Worm (Caenorhabditis elegans) whole organism, mixed stage, embryonic: ENCODE results near the gene R31.2.

Experiments used
- elt-1 ChIP-seq: sonication (generic microtip); optimal IDR thresholded peaks from 2 replicates; lab custom pipeline; 2017; ENCODE audit warnings: missing genetic modification characterization, mild to moderate bottlenecking, missing compliant biosample characterization, antibody characterized with exemption, moderate library complexity, borderline replicate concordance; ENCODE audit not compliant: insufficient read depth
- elt-3 ChIP-seq: fragments of 150-350 bp; optimal IDR thresholded peaks from 2 replicates; lab custom pipeline; 2014; ENCODE audit warnings: missing biosample characterization, missing genetic modification characterization
- nhr-12 ChIP-seq: fragments of 150-350 bp; optimal IDR thresholded peaks from 2 replicates; lab custom pipeline; 2014; ENCODE audit warnings: missing biosample characterization, missing genetic modification characterization
- nhr-28 ChIP-seq: fragments of 150-350 bp; optimal IDR thresholded peaks from 2 replicates; lab custom pipeline; 2014; ENCODE audit warnings: missing biosample characterization, missing genetic modification characterization
- pha-4 ChIP-seq: fragments of 150-350 bp; optimal IDR thresholded peaks from 2 replicates; lab custom pipeline; 2018; ENCODE audit warnings: missing biosample characterization, missing genetic modification reagents, missing genetic modification characterization
- unc-39 ChIP-seq: fragments of 150-350 bp; optimal IDR thresholded peaks from 2 replicates; lab custom pipeline; 2014; ENCODE audit warnings: missing biosample characterization, missing genetic modification characterization
- unc-62 ChIP-seq: fragments of 150-350 bp; optimal IDR thresholded peaks from 2 replicates; lab custom pipeline; 2014; ENCODE audit warnings: missing biosample characterization, missing genetic modification reagents, missing genetic modification characterization
- ztf-11 ChIP-seq: fragments of 150-350 bp; optimal IDR thresholded peaks from 2 replicates; lab custom pipeline; 2014; ENCODE audit warnings: missing biosample characterization, missing genetic modification characterization

- TF ChIP-seq unc-62: no peak
- no peak for TF ChIP-seq nhr-12 (tag; lab: Kevin White, UChicago)
- no peak for TF ChIP-seq pha-4 (tag; lab: Kevin White, UChicago)
- TF ChIP-seq elt-3: no peak
- TF ChIP-seq nhr-28 (tag; lab: Kevin White, UChicago): no peak
- peak; percentile 12 for TF ChIP-seq elt-1
- no peak for TF ChIP-seq unc-39 (tag; lab: Kevin White, UChicago)
- no peak for TF ChIP-seq ztf-11 (tag; lab: Kevin White, UChicago)
These were observed 18.2 kb upstream of the R31.2 start, which contains the start of gene sma-1 for ce11 chrV:11899149-11899548.
